Worm (Caenorhabditis elegans) whole organism, young adult: ENCODE data around the gene acdh-11.
A peak's percentile ranks its signal among the peaks of the same experiment; 100 is the strongest.

Source experiments
- B0019.2 ChIP-seq: fragments of 200-800 bp; sonication (Bioruptor generic); conservative IDR thresholded peaks from 2 replicates; pipeline ENCODE4 v1.3.6; 2022; ENCODE audit warnings: missing genetic modification reagents, missing genetic modification characterization, missing compliant biosample characterization
- B0035.1 ChIP-seq: sonication (generic microtip); optimal IDR thresholded peaks from 2 replicates; lab custom pipeline; 2016; ENCODE audit warnings: missing genetic modification characterization, mild to moderate bottlenecking, missing compliant biosample characterization, missing genotype, missing genetic modification reagents
- B0261.1 ChIP-seq: sonication (generic microtip); optimal IDR thresholded peaks from 2 replicates; lab custom pipeline; 2016; ENCODE audit warnings: mild to moderate bottlenecking, missing genetic modification characterization, moderate library complexity, missing compliant biosample characterization
- B0336.3 ChIP-seq: fragments of 200-800 bp; sonication (Bioruptor generic); IDR thresholded peaks from 2 replicates; pipeline ENCODE4 v1.3.6; 2022; ENCODE audit warnings: missing genetic modification characterization, missing compliant biosample characterization
- C06A6.2 ChIP-seq: fragments of 200-800 bp; sonication (Bioruptor generic); conservative IDR thresholded peaks from 2 replicates; pipeline ENCODE4 v1.3.6; 2022; ENCODE audit warnings: missing genetic modification characterization, missing compliant biosample characterization
- F49E8.2 ChIP-seq: sonication (generic microtip); optimal IDR thresholded peaks from 3 replicates; lab custom pipeline; 2017; ENCODE audit warnings: missing genetic modification characterization, mild to moderate bottlenecking, missing compliant biosample characterization, antibody characterized with exemption, moderate library complexity; ENCODE audit not compliant: insufficient read depth
- F52B5.7 ChIP-seq: sonication (generic microtip); optimal IDR thresholded peaks from 2 replicates; lab custom pipeline; 2016; ENCODE audit warnings: mild to moderate bottlenecking, missing genetic modification characterization, missing compliant biosample characterization
- K11D2.4 ChIP-seq: fragments of 200-800 bp; sonication (Bioruptor generic); IDR thresholded peaks from 2 replicates; pipeline ENCODE4 v1.3.6; 2022; ENCODE audit warnings: missing genetic modification reagents, missing genetic modification characterization, missing compliant biosample characterization
- Y53F4B.3 ChIP-seq: fragments of 200-800 bp; sonication (Bioruptor generic); IDR thresholded peaks from 2 replicates; pipeline ENCODE4 v1.3.6; 2022; ENCODE audit warnings: missing genetic modification reagents, missing genetic modification characterization, missing compliant biosample characterization
- akir-1 ChIP-seq: fragments of 200-800 bp; sonication (Bioruptor generic); optimal IDR thresholded peaks from 2 replicates; lab custom pipeline; 2018; ENCODE audit warnings: mild to moderate bottlenecking, missing genetic modification characterization, moderate library complexity, missing compliant biosample characterization
- aptf-3 ChIP-seq: fragments of 200-800 bp; sonication (Bioruptor generic); IDR thresholded peaks from 2 replicates; pipeline ENCODE4 v1.3.6; 2022; ENCODE audit warnings: missing genetic modification characterization, missing compliant biosample characterization
- attf-3 ChIP-seq: fragments of 200-800 bp; sonication (Bioruptor generic); conservative IDR thresholded peaks from 2 replicates; pipeline ENCODE4 v1.3.6; 2022; ENCODE audit warnings: missing genetic modification reagents, missing genetic modification characterization, missing compliant biosample characterization
- ceh-100 ChIP-seq: fragments of 200-800 bp; sonication (Bioruptor generic); IDR thresholded peaks from 2 replicates; pipeline ENCODE4 v1.3.6; 2022; ENCODE audit warnings: missing genetic modification reagents, missing genetic modification characterization, missing compliant biosample characterization
- ceh-40 ChIP-seq: fragments of 200-800 bp; sonication (Bioruptor generic); IDR thresholded peaks from 2 replicates; pipeline ENCODE4 v1.3.6; 2022; ENCODE audit warnings: missing genetic modification characterization, missing compliant biosample characterization
- ceh-91 ChIP-seq: fragments of 200-800 bp; sonication (Bioruptor generic); IDR thresholded peaks from 2 replicates; pipeline ENCODE4 v1.3.6; 2022; ENCODE audit warnings: missing genetic modification reagents, missing genetic modification characterization, missing compliant biosample characterization
- chd-7 ChIP-seq: sonication (generic microtip); optimal IDR thresholded peaks from 2 replicates; lab custom pipeline; 2016; ENCODE audit warnings: mild to moderate bottlenecking, missing genetic modification characterization, moderate library complexity, missing compliant biosample characterization
- egl-18 ChIP-seq: fragments of 200-800 bp; sonication (Bioruptor generic); IDR thresholded peaks from 2 replicates; pipeline ENCODE4 v1.3.6; 2022; ENCODE audit warnings: missing genetic modification reagents, missing genetic modification characterization, missing compliant biosample characterization
- egrh-3 ChIP-seq: fragments of 200-800 bp; sonication (Bioruptor generic); IDR thresholded peaks from 2 replicates; pipeline ENCODE4 v1.3.6; 2022; ENCODE audit warnings: missing genetic modification reagents, missing genetic modification characterization, missing compliant biosample characterization
- ekl-4 ChIP-seq: fragments of 200-800 bp; sonication (Bioruptor generic); IDR thresholded peaks from 2 replicates; pipeline ENCODE4 v1.3.6; 2022; ENCODE audit warnings: missing genetic modification reagents, missing genetic modification characterization, missing compliant biosample characterization
- hlh-12 ChIP-seq: sonication (generic microtip); optimal IDR thresholded peaks from 2 replicates; lab custom pipeline; 2016; ENCODE audit warnings: missing genetic modification characterization, missing compliant biosample characterization
- hmg-1.2 ChIP-seq: fragments of 200-800 bp; sonication (Bioruptor generic); IDR thresholded peaks from 2 replicates; pipeline ENCODE4 v1.3.6; 2022; ENCODE audit warnings: missing genetic modification reagents, missing genetic modification characterization, missing compliant biosample characterization
- lin-40 ChIP-seq: sonication (generic microtip); optimal IDR thresholded peaks from 2 replicates; lab custom pipeline; 2016; ENCODE audit warnings: missing genetic modification characterization, mild to moderate bottlenecking, missing compliant biosample characterization, missing genotype, missing genetic modification reagents
- madf-10 ChIP-seq: sonication (generic microtip); optimal IDR thresholded peaks from 2 replicates; lab custom pipeline; 2016; ENCODE audit warnings: mild to moderate bottlenecking, missing genetic modification characterization, missing compliant biosample characterization
- nfyb-1 ChIP-seq: fragments of 200-800 bp; sonication (Bioruptor generic); IDR thresholded peaks from 2 replicates; pipeline ENCODE4 v1.3.6; 2022; ENCODE audit warnings: missing genetic modification reagents, missing genetic modification characterization, missing compliant biosample characterization
- nhr-80 ChIP-seq: sonication (generic microtip); optimal IDR thresholded peaks from 2 replicates; lab custom pipeline; 2016; ENCODE audit warnings: missing genetic modification characterization, missing compliant biosample characterization
- rcor-1 ChIP-seq: fragments of 200-800 bp; sonication (Bioruptor generic); IDR thresholded peaks from 2 replicates; pipeline ENCODE4 v1.3.6; 2022; ENCODE audit warnings: missing genetic modification reagents, missing genetic modification characterization, missing compliant biosample characterization
- rec-8 ChIP-seq, 2 experiments: sonication (generic microtip); optimal IDR thresholded peaks; 2 replicates each; lab custom pipeline; 2016; ENCODE audit warnings: mild to moderate bottlenecking in 2 of 2, missing genetic modification characterization in 2 of 2, missing genetic modification reagents in 2 of 2, missing genotype in 2 of 2, missing biosample characterization in 1 of 2, missing compliant biosample characterization in 1 of 2, moderate library complexity in 1 of 2
- rpc-1 ChIP-seq, 2 experiments: fragments of 150-350 bp in 1 of 2; sonication (generic microtip) in 1 of 2; optimal IDR thresholded peaks; 2 replicates each; lab custom pipeline; 2014 to 2018; ENCODE audit warnings: missing biosample characterization in 1 of 2, missing genetic modification characterization in 1 of 2, missing genetic modification reagents in 1 of 2, missing genotype in 1 of 2
- sptf-2 ChIP-seq: fragments of 200-800 bp; sonication (Bioruptor generic); optimal IDR thresholded peaks from 2 replicates; lab custom pipeline; 2018; ENCODE audit warnings: mild to moderate bottlenecking, missing genetic modification characterization, missing compliant biosample characterization
- tbx-9 ChIP-seq: sonication (generic microtip); optimal IDR thresholded peaks from 2 replicates; lab custom pipeline; 2016; ENCODE audit warnings: borderline replicate concordance, missing genetic modification characterization, inconsistent platforms, missing compliant biosample characterization

acdh-11 gene

DNA sequence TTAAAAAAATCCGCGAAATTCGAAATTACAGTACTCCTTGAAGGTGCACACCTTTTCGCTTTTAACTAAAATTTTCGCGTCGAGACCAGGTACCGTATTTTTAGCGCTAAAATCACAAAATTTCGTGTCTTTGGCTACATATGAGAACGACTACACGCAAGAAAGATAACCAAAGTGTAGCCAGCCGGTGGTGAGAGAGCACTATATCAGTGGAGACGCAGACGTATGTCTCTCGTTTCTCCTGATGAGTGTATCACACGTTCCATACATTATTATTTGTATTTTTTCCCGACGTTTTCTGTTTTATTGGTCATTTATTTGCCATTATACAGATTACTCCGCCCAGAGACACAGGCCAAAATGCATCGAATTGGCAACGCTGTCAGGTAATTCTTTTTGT is at the start of gene acdh-11:
Gene acdh-11, plus strand, starts transcription at position 333 of the 400 bp plus-strand sequence.
- no peak for TF ChIP-seq lin-40
- TF ChIP-seq nhr-80 (tag; lab: Kevin White, UChicago), result peak; percentile 44
- TF ChIP-seq K11D2.4 (GFP tag; lab: Robert Waterston, UW), result no peak
- peak; percentile 83 for TF ChIP-seq hmg-1.2 (GFP tag; lab: Robert Waterston, UW)
- TF ChIP-seq C06A6.2 (GFP tag; lab: Robert Waterston, UW), result no peak
- TF ChIP-seq ekl-4 (GFP tag; lab: Robert Waterston, UW), result no peak
- TF ChIP-seq akir-1 (GFP tag; lab: Kevin White, UChicago), result no peak

DNA sequence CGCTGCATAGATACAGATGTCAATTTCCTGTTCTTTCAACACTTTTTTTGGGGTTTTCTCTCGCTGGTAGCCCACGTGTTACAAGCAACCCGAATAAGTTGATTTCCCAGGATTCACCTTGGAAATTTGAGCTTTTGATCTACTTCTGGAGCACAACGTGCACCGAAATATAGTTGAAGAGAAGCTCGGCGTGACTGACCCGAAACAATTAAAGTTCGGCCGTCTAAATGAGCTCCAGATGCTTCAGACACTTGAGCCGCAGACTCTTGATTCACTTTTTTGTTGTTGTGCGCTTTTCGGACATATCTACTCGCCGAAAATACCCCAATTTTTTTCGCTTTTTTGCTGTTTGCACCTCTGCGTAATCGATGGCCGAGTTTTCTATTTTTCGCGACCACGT is 47.2 kb upstream of the acdh-11 start:
- 0 out of 2 replicates have a peak, but pooled peaks have one; percentile 51 for TF ChIP-seq nfyb-1
- no peak for TF ChIP-seq hmg-1.2 (GFP tag; lab: Robert Waterston, UW)

DNA sequence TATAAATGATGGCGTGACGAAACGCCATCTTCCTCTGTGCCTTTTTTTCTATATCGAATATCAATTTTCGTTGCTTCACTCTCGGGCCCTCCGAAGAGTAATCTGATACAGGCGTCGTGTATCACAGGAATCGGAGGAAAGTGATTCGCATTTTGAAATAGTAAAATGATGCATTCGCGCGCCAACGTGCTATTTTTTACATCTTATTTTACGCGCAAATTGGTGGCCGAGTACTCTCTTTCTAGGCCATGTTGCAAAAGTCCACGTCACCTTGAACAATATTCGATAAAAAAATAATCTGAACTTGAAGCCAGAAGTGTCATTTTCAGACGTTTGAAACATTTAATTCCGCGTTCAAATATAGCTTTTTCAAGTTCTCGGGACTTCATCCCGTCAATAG is 46.4 kb upstream of the acdh-11 start:
- TF ChIP-seq chd-7 (no peak), rcor-1 (GFP tag; lab: Robert Waterston, UW) (no peak), Y53F4B.3 (GFP tag; lab: Robert Waterston, UW) (no peak), attf-3 (GFP tag; lab: Robert Waterston, UW) (no peak), tbx-9 (tag; lab: Kevin White, UChicago) (no peak), hlh-12 (tag; lab: Kevin White, UChicago) (no peak), ceh-100 (GFP tag; lab: Robert Waterston, UW) (no peak)

DNA sequence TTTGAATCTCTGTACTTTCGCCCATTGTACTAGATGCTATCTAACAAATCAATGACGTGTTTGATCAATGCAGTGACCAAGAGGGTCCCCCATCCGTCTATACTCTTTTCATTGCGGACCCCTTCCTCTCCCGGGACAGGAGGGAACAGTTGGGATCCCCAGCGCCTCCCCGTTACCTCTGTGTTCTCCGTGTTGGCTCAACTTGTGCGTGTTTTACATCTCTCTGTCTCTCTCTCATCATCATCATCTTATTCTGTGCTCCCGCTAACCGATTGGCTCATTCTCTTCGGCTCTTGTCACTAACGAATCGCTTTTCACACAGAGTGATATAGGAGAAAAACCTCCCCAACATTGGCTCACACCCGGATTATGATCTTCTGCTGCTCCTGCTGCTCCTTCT is 45.5 kb upstream of the acdh-11 start, which contains the start of gene unc-49:
Gene unc-49, plus strand, starts transcription at position 240 of the 400 bp plus-strand sequence.
- TF ChIP-seq egl-18 (no peak), ceh-40 (no peak), egrh-3 (GFP tag; lab: Robert Waterston, UW) (0 out of 2 replicates have a peak, but pooled peaks have one; percentile 6)

DNA sequence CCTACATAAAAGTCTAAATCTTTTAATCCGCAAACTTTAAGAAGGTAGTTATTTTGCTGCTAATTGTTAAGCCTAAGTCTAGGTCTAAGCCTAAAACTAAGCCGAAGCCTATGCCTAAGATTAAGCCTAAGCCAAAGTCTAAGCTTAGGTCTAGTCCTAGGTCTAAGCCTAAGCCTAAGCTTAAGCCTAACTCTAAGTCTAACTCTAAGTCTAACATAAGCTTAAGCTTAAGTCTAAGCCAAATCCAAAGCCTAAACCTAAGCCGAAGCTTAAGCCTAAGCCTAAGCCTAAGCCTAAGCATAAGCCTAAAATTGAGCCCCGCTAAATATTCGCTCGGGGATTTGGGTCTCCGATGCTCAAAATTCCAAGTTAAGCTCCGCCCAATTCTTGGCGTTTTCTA is 44.8 kb upstream of the acdh-11 start:
- no peak for TF ChIP-seq F52B5.7 (tag; lab: Kevin White, UChicago)
- no peak for TF ChIP-seq B0336.3 (GFP tag; lab: Robert Waterston, UW)
- no peak for TF ChIP-seq F49E8.2 (tag; lab: Kevin White, UChicago)
- no peak for TF ChIP-seq aptf-3 (GFP tag; lab: Robert Waterston, UW)
- TF ChIP-seq nhr-80 (tag; lab: Kevin White, UChicago), result no peak
- TF ChIP-seq rpc-1 (optimal IDR thresholded peaks at IDR 0.05; lab: Kevin White, UChicago), result no peak
- TF ChIP-seq rpc-1 (tag; optimal IDR thresholded peaks at IDR 0.05; lab: Kevin White, UChicago), result no peak
- no peak for TF ChIP-seq ceh-91 (GFP tag; lab: Robert Waterston, UW)
- TF ChIP-seq sptf-2 (GFP tag; lab: Kevin White, UChicago), result no peak
- TF ChIP-seq B0261.1, result no peak
- TF ChIP-seq tbx-9 (tag; lab: Kevin White, UChicago), result no peak
- TF ChIP-seq B0035.1 (tag; lab: Kevin White, UChicago), result no peak
- TF ChIP-seq rec-8 (tag; optimal IDR thresholded peaks at IDR 0.05; lab: Kevin White, UChicago), result no peak
- no peak for TF ChIP-seq madf-10 (tag; lab: Kevin White, UChicago)
- TF ChIP-seq B0019.2 (GFP tag; lab: Robert Waterston, UW), result no peak
